Fruit fly (Drosophila melanogaster) whole organism, embryonic: ENCODE data around the gene ImpE3.

ENCODE experiments used
- CG17829 ChIP-seq: fragments of 200-800 bp; optimal IDR thresholded peaks from 2 replicates; lab custom pipeline; 2019; ENCODE audit warnings: missing biosample characterization, mild to moderate bottlenecking, missing genetic modification characterization, moderate library complexity
- CG34224 ChIP-seq: fragments of 200-800 bp; sonication (Bioruptor generic); IDR thresholded peaks from 3 replicates; pipeline ENCODE4 v1.3.6; 2022; ENCODE audit warnings: missing biosample characterization, missing genetic modification characterization; ENCODE audit not compliant: partially characterized antibody
- Hr3 ChIP-seq: fragments of 200-800 bp; sonication (Bioruptor generic); optimal IDR thresholded peaks from 3 replicates; lab custom pipeline; 2016; ENCODE audit warnings: missing biosample characterization, missing genetic modification characterization
- Hr39 ChIP-seq: fragments of >200 bp; optimal IDR thresholded peaks from 2 replicates; lab custom pipeline; 2017
- h ChIP-seq: fragments of >200 bp; optimal IDR thresholded peaks from 2 replicates; lab custom pipeline; 2017

DNA sequence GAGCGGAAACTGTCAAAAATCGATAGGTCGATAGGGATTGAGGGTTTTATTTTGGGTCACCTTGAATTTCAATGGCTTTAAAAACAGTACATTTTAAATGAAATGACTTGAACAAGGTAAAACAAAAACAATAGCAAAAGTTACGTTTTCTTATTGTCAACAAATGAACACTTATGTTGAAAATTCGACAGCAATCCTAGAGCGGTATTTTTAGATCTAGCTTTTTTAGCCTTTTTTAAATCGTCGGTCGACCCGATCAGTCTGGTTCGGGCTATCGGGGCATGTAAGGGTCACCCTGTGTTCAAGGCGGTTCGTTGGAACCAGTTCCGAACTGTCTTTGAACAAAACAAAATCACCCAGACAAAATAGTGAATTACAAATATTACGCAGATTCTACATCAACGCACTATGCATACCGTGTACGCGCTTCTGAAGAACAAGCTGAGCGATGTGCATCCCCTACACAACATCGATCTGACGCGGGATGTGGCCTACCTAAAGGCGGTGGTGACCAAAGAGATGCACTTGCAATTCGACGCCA lies 20.2 kb downstream of the ImpE3 start, which contains the start of the genes CG11052 and CG3223:
- peak; percentile 16 for TF ChIP-seq CG17829 (tag; lab: Kevin White, UChicago)
- TF ChIP-seq Hr39 (lab: Kevin White, UChicago), result no peak
- no peak for TF ChIP-seq CG34224 (GFP tag; lab: Robert Waterston, UW)
- TF ChIP-seq h (lab: Kevin White, UChicago), result no peak
- peak; percentile 1 for TF ChIP-seq Hr3 (GFP tag; lab: Kevin White, UChicago)
